Fruit fly (Drosophila melanogaster): Measurements from ENCODE around the gene CG4598.

Gene CG4598

dm6 chr2L:9890576-9890975 is 27.8 kb upstream of the CG4598 start, which contains the start of the genes CG34183 and CG4537 (continued):
- TF ChIP-seq lmd (GFP tag; IDR thresholded peaks at IDR 0.05): no peak
- TF ChIP-seq CG4617 (GFP tag; optimal IDR thresholded peaks at IDR 0.05; ENCODE audit: borderline replicate concordance): peak; percentile 36
- no peak for TF ChIP-seq tup (GFP tag; optimal IDR thresholded peaks at IDR 0.05)
- peak; percentile 48 for TF ChIP-seq Sin3A (optimal IDR thresholded peaks at IDR 0.05)
- TF ChIP-seq peb (GFP tag; IDR thresholded peaks at IDR 0.05): no peak
- no peak for TF ChIP-seq Oaz (GFP tag; IDR thresholded peaks at IDR 0.05)
- no peak for TF ChIP-seq pan (optimal IDR thresholded peaks at IDR 0.05)
- no peak for TF ChIP-seq pan (GFP tag; optimal IDR thresholded peaks at IDR 0.05 in 1 of 2, IDR thresholded peaks at IDR 0.05 in 1 of 2)
- TF ChIP-seq CG7963 (GFP tag; IDR thresholded peaks at IDR 0.05; ENCODE audit: partially characterized antibody): peak; percentile 89
- TF ChIP-seq CG4404 (GFP tag; IDR thresholded peaks at IDR 0.05): no peak
- TF ChIP-seq Xbp1 (GFP tag; optimal IDR thresholded peaks at IDR 0.05): no peak
- TF ChIP-seq CG12104 (GFP tag; optimal IDR thresholded peaks at IDR 0.05): no peak
- no peak for TF ChIP-seq twi (tag; optimal IDR thresholded peaks at IDR 0.05)
- peak; percentile 92 for TF ChIP-seq Bgb (GFP tag; IDR thresholded peaks at IDR 0.05; ENCODE audit: partially characterized antibody)
- TF ChIP-seq Oli (tag; optimal IDR thresholded peaks at IDR 0.05): no peak
- TF ChIP-seq trh (GFP tag; optimal IDR thresholded peaks at IDR 0.05): no peak
- peak; percentile 13; the same call in 1 of the 3 replicates for TF ChIP-seq ci (GFP tag; IDR thresholded peaks at IDR 0.05)
- TF ChIP-seq phol (tag; optimal IDR thresholded peaks at IDR 0.05): peak; percentile 49
- no peak for TF ChIP-seq NfI (GFP tag; optimal IDR thresholded peaks at IDR 0.05)
- peak; percentile 33; the same call in 1 of the 2 replicates for TF ChIP-seq CG9932 (GFP tag; IDR thresholded peaks at IDR 0.05)
- no peak for TF ChIP-seq CG32772 (GFP tag; IDR thresholded peaks at IDR 0.05)
- no peak for TF ChIP-seq bab2 (GFP tag; optimal IDR thresholded peaks at IDR 0.05)
- TF ChIP-seq danr (GFP tag; IDR thresholded peaks at IDR 0.05): no peak
- no peak for TF ChIP-seq CG18619 (GFP tag; optimal IDR thresholded peaks at IDR 0.05)
- no peak for TF ChIP-seq Dfd (GFP tag; optimal IDR thresholded peaks at IDR 0.05)
- no peak for TF ChIP-seq GATAe (GFP tag; conservative IDR thresholded peaks at IDR 0.05)
- TF ChIP-seq nerfin-2 (GFP tag; IDR thresholded peaks at IDR 0.05; ENCODE audit: partially characterized antibody): peak; percentile 85
- no peak for TF ChIP-seq ttk (GFP tag; IDR thresholded peaks at IDR 0.05)
- peak; percentile 5 for TF ChIP-seq CG2120 (GFP tag; optimal IDR thresholded peaks at IDR 0.05)
- TF ChIP-seq CG12299 (tag; optimal IDR thresholded peaks at IDR 0.05): no peak
- TF ChIP-seq inv (GFP tag; IDR thresholded peaks at IDR 0.05; ENCODE audit: partially characterized antibody): peak; percentile 77
- TF ChIP-seq CG10959 (GFP tag; IDR thresholded peaks at IDR 0.05): no peak
- TF ChIP-seq eve (GFP tag; optimal IDR thresholded peaks at IDR 0.05): no peak
- peak; percentile 89 for TF ChIP-seq BEAF-32 (GFP tag; optimal IDR thresholded peaks at IDR 0.05)
- peak; percentile 64 for TF ChIP-seq CG12659 (GFP tag; optimal IDR thresholded peaks at IDR 0.05)
- peak; percentile 86 for TF ChIP-seq pzg (GFP tag; optimal IDR thresholded peaks at IDR 0.05)
- TF ChIP-seq CG5180 (GFP tag; optimal IDR thresholded peaks at IDR 0.05): no peak
- TF ChIP-seq Dref (GFP tag; IDR thresholded peaks at IDR 0.05): peak; percentile 97
- TF ChIP-seq CG14860 (GFP tag; IDR thresholded peaks at IDR 0.05; ENCODE audit: partially characterized antibody): peak; percentile 86
- no peak for TF ChIP-seq CG7745 (tag; optimal IDR thresholded peaks at IDR 0.05)
- TF ChIP-seq chm (GFP tag; IDR thresholded peaks at IDR 0.05): no peak
- TF ChIP-seq CG6254 (GFP tag; optimal IDR thresholded peaks at IDR 0.05): no peak
- TF ChIP-seq CG6813 (GFP tag; optimal IDR thresholded peaks at IDR 0.05): no peak
- no peak for TF ChIP-seq CG14965 (GFP tag; optimal IDR thresholded peaks at IDR 0.05; ENCODE audit: borderline replicate concordance)
- no peak for TF ChIP-seq HLH3B (GFP tag; IDR thresholded peaks at IDR 0.05)
- no peak for TF ChIP-seq CG11398 (GFP tag; optimal IDR thresholded peaks at IDR 0.05)
- no peak for TF ChIP-seq CG4360 (GFP tag; IDR thresholded peaks at IDR 0.05)
- peak; percentile 82 for TF ChIP-seq sd (tag; optimal IDR thresholded peaks at IDR 0.05)
- no peak for TF ChIP-seq Spps (tag; optimal IDR thresholded peaks at IDR 0.05)
- no peak for TF ChIP-seq Lpt (GFP tag; optimal IDR thresholded peaks at IDR 0.05)
- no peak for TF ChIP-seq scrt (GFP tag; optimal IDR thresholded peaks at IDR 0.05)

Data from whole organism, embryonic.